Fruit fly (Drosophila melanogaster) whole organism, wandering third instar larva: ENCODE measurements around the gene CG7655.
A peak's percentile ranks its signal among the peaks of the same experiment; 100 is the strongest.

Source experiments
- Abd-B ChIP-seq: fragments of >200 bp; optimal IDR thresholded peaks from 2 replicates; lab custom pipeline; 2017; ENCODE audit warnings: missing biosample characterization, missing genetic modification characterization
- CG32264 ChIP-seq: fragments of 200-800 bp; sonication (Bioruptor generic); optimal IDR thresholded peaks from 2 replicates; lab custom pipeline; 2016; ENCODE audit warnings: missing biosample characterization, missing genetic modification characterization
- CG9705 ChIP-seq: fragments of 200-800 bp; sonication (Bioruptor generic); optimal IDR thresholded peaks from 2 replicates; lab custom pipeline; 2018; ENCODE audit warnings: missing biosample characterization, mild to moderate bottlenecking, missing genetic modification characterization
- CrebA ChIP-seq: fragments of 200-800 bp; sonication (Bioruptor generic); optimal IDR thresholded peaks from 2 replicates; lab custom pipeline; 2016; ENCODE audit warnings: missing biosample characterization, mild to moderate bottlenecking, missing genetic modification characterization, borderline replicate concordance
- Dfd ChIP-seq: fragments of >200 bp; optimal IDR thresholded peaks from 2 replicates; lab custom pipeline; 2017; ENCODE audit warnings: missing biosample characterization, missing genetic modification characterization
- Dif ChIP-seq: fragments of 200-275, 200-300 bp; sonication (Bioruptor generic); optimal IDR thresholded peaks from 2 replicates; lab custom pipeline; 2018; ENCODE audit warnings: missing biosample characterization, missing genetic modification characterization; ENCODE audit not compliant: partially characterized antibody
- GATAd ChIP-seq: sonication (Bioruptor generic); optimal IDR thresholded peaks from 2 replicates; lab custom pipeline; 2016; ENCODE audit warnings: missing biosample characterization, missing genetic modification characterization
- HLH106 ChIP-seq: fragments of 200-800 bp; optimal IDR thresholded peaks from 3 replicates; lab custom pipeline; 2019; ENCODE audit warnings: missing biosample characterization, mild to moderate bottlenecking, missing genetic modification characterization, moderate library complexity
- Hnf4 ChIP-seq: fragments of 200-800 bp; sonication (Bioruptor generic); optimal IDR thresholded peaks from 2 replicates; lab custom pipeline; 2016; ENCODE audit warnings: missing biosample characterization, mild to moderate bottlenecking, missing genetic modification characterization
- Hr78 ChIP-seq: fragments of >200 bp; optimal IDR thresholded peaks from 2 replicates; lab custom pipeline; 2017; ENCODE audit warnings: missing biosample characterization, missing genetic modification characterization
- Hr83 ChIP-seq: fragments of 200-300 bp; sonication (Bioruptor generic); optimal IDR thresholded peaks from 2 replicates; lab custom pipeline; 2016; ENCODE audit warnings: missing biosample characterization, mild to moderate bottlenecking, missing genetic modification characterization, moderate library complexity; ENCODE audit not compliant: poor library complexity, severe bottlenecking
- Jra ChIP-seq: sonication (Bioruptor generic); optimal IDR thresholded peaks from 2 replicates; lab custom pipeline; 2016; ENCODE audit warnings: missing biosample characterization, missing genetic modification characterization
- Mio ChIP-seq: sonication (Bioruptor generic); optimal IDR thresholded peaks from 2 replicates; lab custom pipeline; 2016; ENCODE audit warnings: missing biosample characterization, missing genetic modification characterization
- Myc ChIP-seq: fragments of >200 bp; optimal IDR thresholded peaks from 2 replicates; lab custom pipeline; 2017
- N ChIP-seq: fragments of >200 bp; optimal IDR thresholded peaks from 2 replicates; lab custom pipeline; 2018; ENCODE audit warnings: missing biosample characterization, missing external identifiers, missing genetic modification characterization
- OdsH ChIP-seq: fragments of 200-800 bp; sonication (Bioruptor generic); optimal IDR thresholded peaks from 2 replicates; lab custom pipeline; 2016; ENCODE audit warnings: missing biosample characterization, mild to moderate bottlenecking, missing genetic modification characterization
- Rel ChIP-seq, 2 experiments: fragments of 200-800 bp; sonication (Bioruptor generic) in 1 of 2; optimal IDR thresholded peaks; 2 replicates in 1 of 2; 3 replicates in 1 of 2; lab custom pipeline; 2016 to 2019; ENCODE audit warnings: mild to moderate bottlenecking in 2 of 2, missing biosample characterization in 2 of 2, missing genetic modification characterization in 2 of 2, moderate library complexity in 1 of 2
- Sp1 ChIP-seq: fragments of 200-800 bp; sonication (Bioruptor generic); optimal IDR thresholded peaks from 3 replicates; lab custom pipeline; 2019; ENCODE audit warnings: missing biosample characterization, mild to moderate bottlenecking, missing genetic modification characterization, moderate library complexity
- Vsx2 ChIP-seq: fragments of 200-300, 225-300 bp; sonication (Bioruptor generic); optimal IDR thresholded peaks from 2 replicates; lab custom pipeline; 2018; ENCODE audit warnings: missing biosample characterization, missing genetic modification characterization; ENCODE audit not compliant: partially characterized antibody
- br ChIP-seq: fragments of 200-800 bp; sonication (Bioruptor generic); optimal IDR thresholded peaks from 2 replicates; lab custom pipeline; 2016; ENCODE audit warnings: missing biosample characterization, missing genetic modification characterization
- brk ChIP-seq: fragments of 200-800 bp; sonication (Bioruptor generic); optimal IDR thresholded peaks from 2 replicates; lab custom pipeline; 2016; ENCODE audit warnings: missing biosample characterization, mild to moderate bottlenecking, missing genetic modification characterization
- dmrt93B ChIP-seq: fragments of 200-800 bp; sonication (Bioruptor generic); optimal IDR thresholded peaks from 2 replicates; lab custom pipeline; 2018; ENCODE audit warnings: missing biosample characterization, mild to moderate bottlenecking, missing genetic modification characterization
- dsf ChIP-seq: sonication (Bioruptor generic); optimal IDR thresholded peaks from 2 replicates; lab custom pipeline; 2016; ENCODE audit warnings: missing biosample characterization, missing genetic modification characterization, borderline replicate concordance
- ey ChIP-seq: fragments of 200-800 bp; sonication (Bioruptor generic); optimal IDR thresholded peaks from 2 replicates; lab custom pipeline; 2016; ENCODE audit warnings: missing biosample characterization, missing genetic modification characterization
- foxo ChIP-seq, 2 experiments: fragments of 200-800 bp; sonication (Bioruptor generic); optimal IDR thresholded peaks; 2 replicates in 1 of 2; 3 replicates in 1 of 2; lab custom pipeline; 2016 to 2017; ENCODE audit warnings: missing biosample characterization in 2 of 2, missing genetic modification characterization in 2 of 2
- fru ChIP-seq: fragments of 200-800 bp; sonication (Bioruptor generic); optimal IDR thresholded peaks from 3 replicates; lab custom pipeline; 2016; ENCODE audit warnings: missing biosample characterization, mild to moderate bottlenecking, missing genetic modification characterization
- h ChIP-seq: fragments of 200-800 bp; sonication (Bioruptor generic); optimal IDR thresholded peaks from 3 replicates; lab custom pipeline; 2016; ENCODE audit warnings: missing biosample characterization, mild to moderate bottlenecking, missing genetic modification characterization
- jim ChIP-seq: fragments of 175-275, 200-325 bp; sonication (Bioruptor generic); optimal IDR thresholded peaks from 2 replicates; lab custom pipeline; 2016; ENCODE audit warnings: missing biosample characterization, mild to moderate bottlenecking, missing genetic modification characterization
- lola ChIP-seq: fragments of >200 bp; optimal IDR thresholded peaks from 2 replicates; lab custom pipeline; 2017; ENCODE audit warnings: missing biosample characterization, missing genetic modification characterization
- pan ChIP-seq: fragments of >200 bp; optimal IDR thresholded peaks from 2 replicates; lab custom pipeline; 2017
- psq ChIP-seq: fragments of 200-800 bp; sonication (Bioruptor generic); optimal IDR thresholded peaks from 3 replicates; lab custom pipeline; 2017; ENCODE audit warnings: missing biosample characterization, mild to moderate bottlenecking, missing genetic modification characterization, moderate library complexity
- rgr ChIP-seq: fragments of 200-800 bp; sonication (Bioruptor generic); optimal IDR thresholded peaks from 3 replicates; lab custom pipeline; 2016; ENCODE audit warnings: missing biosample characterization, mild to moderate bottlenecking, missing genetic modification characterization
- sage ChIP-seq: fragments of 200-800 bp; sonication (Bioruptor generic); optimal IDR thresholded peaks from 2 replicates; lab custom pipeline; 2016; ENCODE audit warnings: missing biosample characterization, mild to moderate bottlenecking, missing genetic modification characterization
- sv ChIP-seq: fragments of 200-800 bp; sonication (Bioruptor generic); optimal IDR thresholded peaks from 3 replicates; lab custom pipeline; 2016; ENCODE audit warnings: missing biosample characterization, missing genetic modification characterization
- tai ChIP-seq: sonication (Bioruptor generic); optimal IDR thresholded peaks from 2 replicates; lab custom pipeline; 2016; ENCODE audit warnings: missing biosample characterization, missing genetic modification characterization
- usp ChIP-seq: fragments of >200 bp; optimal IDR thresholded peaks from 2 replicates; lab custom pipeline; 2017; ENCODE audit warnings: missing biosample characterization, missing genetic modification characterization
- woc ChIP-seq: sonication (Bioruptor generic); optimal IDR thresholded peaks from 2 replicates; lab custom pipeline; 2016; ENCODE audit warnings: missing biosample characterization, mild to moderate bottlenecking, missing genetic modification characterization

The CG7655 gene

dm6 chr3R:17647444-17647843 lies 35.0 kb upstream of the CG7655 start, which contains the start of gene CG14322:
TSS of gene CG14322 (plus strand) at chr3R:17647679.
- no peak for TF ChIP-seq sv (GFP tag; lab: Kevin White, UChicago)
- no peak for TF ChIP-seq h (GFP tag; lab: Kevin White, UChicago)
- no peak for TF ChIP-seq Abd-B (GFP tag; lab: Kevin White, UChicago)
- no peak for TF ChIP-seq br (GFP tag; lab: Kevin White, UChicago)
- TF ChIP-seq N (GFP tag; lab: Kevin White, UChicago): no peak
- no peak for TF ChIP-seq Dfd
- no peak for TF ChIP-seq HLH106 (tag; lab: Kevin White, UChicago)
- TF ChIP-seq Sp1 (GFP tag; lab: Kevin White, UChicago): no peak
- TF ChIP-seq rgr (GFP tag; lab: Kevin White, UChicago): no peak
- TF ChIP-seq pan (lab: Kevin White, UChicago): no peak
- no peak for TF ChIP-seq Jra (GFP tag; lab: Kevin White, UChicago)
- TF ChIP-seq Vsx2: peak; percentile 4
- no peak for TF ChIP-seq Myc (lab: Kevin White, UChicago)
- TF ChIP-seq CrebA: no peak
- peak; percentile 29 for TF ChIP-seq Hnf4
- no peak for TF ChIP-seq Hr78
- no peak for TF ChIP-seq sage (GFP tag; lab: Kevin White, UChicago)
- TF ChIP-seq dmrt93B (GFP tag; lab: Kevin White, UChicago): no peak
- TF ChIP-seq lola (GFP tag; lab: Kevin White, UChicago): no peak
- TF ChIP-seq Mio (GFP tag; lab: Kevin White, UChicago): no peak
- peak in 1 of 2 experiments; percentile 38 for TF ChIP-seq foxo (GFP tag; optimal IDR thresholded peaks at IDR 0.05; lab: Kevin White, UChicago)
- TF ChIP-seq ey (GFP tag; lab: Kevin White, UChicago): no peak
- TF ChIP-seq dsf (GFP tag; lab: Kevin White, UChicago): no peak
- TF ChIP-seq jim (GFP tag; lab: Kevin White, UChicago): no peak
- peak; percentile 5 for TF ChIP-seq Hr83 (GFP tag; lab: Kevin White, UChicago)
- no peak for TF ChIP-seq psq (GFP tag; lab: Kevin White, UChicago)
- no peak for TF ChIP-seq Dif (GFP tag; lab: Kevin White, UChicago)
- TF ChIP-seq tai (GFP tag; lab: Kevin White, UChicago): peak; percentile 23
- no peak for TF ChIP-seq brk (GFP tag; lab: Kevin White, UChicago)
- TF ChIP-seq Rel (GFP tag; optimal IDR thresholded peaks at IDR 0.05; lab: Kevin White, UChicago): no peak
- no peak for TF ChIP-seq Rel (tag; optimal IDR thresholded peaks at IDR 0.05; lab: Kevin White, UChicago)
- no peak for TF ChIP-seq CG9705
- TF ChIP-seq woc (GFP tag; lab: Kevin White, UChicago): peak; percentile 13
- TF ChIP-seq OdsH (GFP tag; lab: Kevin White, UChicago): no peak
- no peak for TF ChIP-seq GATAd (GFP tag; lab: Kevin White, UChicago)
- no peak for TF ChIP-seq CG32264 (GFP tag; lab: Kevin White, UChicago)

dm6 chr3R:17653879-17654278 lies 28.6 kb upstream of the CG7655 start:
- no peak for TF ChIP-seq fru (GFP tag; lab: Kevin White, UChicago)
- no peak for TF ChIP-seq rgr (GFP tag; lab: Kevin White, UChicago)
- TF ChIP-seq jim (GFP tag; lab: Kevin White, UChicago): no peak
- no peak for TF ChIP-seq Hr78
- no peak for TF ChIP-seq lola (GFP tag; lab: Kevin White, UChicago)
- TF ChIP-seq Hnf4: no peak
- TF ChIP-seq Myc (lab: Kevin White, UChicago): no peak
- TF ChIP-seq tai (GFP tag; lab: Kevin White, UChicago): no peak
- no peak for TF ChIP-seq pan (lab: Kevin White, UChicago)
- TF ChIP-seq Abd-B (GFP tag; lab: Kevin White, UChicago): no peak
- TF ChIP-seq CG9705: no peak
- no peak for TF ChIP-seq h (GFP tag; lab: Kevin White, UChicago)
- no peak for TF ChIP-seq psq (GFP tag; lab: Kevin White, UChicago)
- TF ChIP-seq ey (GFP tag; lab: Kevin White, UChicago): no peak
- no peak for TF ChIP-seq usp (GFP tag; lab: Kevin White, UChicago)
- no peak for TF ChIP-seq sv (GFP tag; lab: Kevin White, UChicago)
- no peak for TF ChIP-seq Dfd

- no peak for TF ChIP-seq Jra (GFP tag; lab: Kevin White, UChicago)
- TF ChIP-seq Sp1 (GFP tag; lab: Kevin White, UChicago): no peak
- TF ChIP-seq rgr (GFP tag; lab: Kevin White, UChicago): no peak
- no peak for TF ChIP-seq foxo (GFP tag; optimal IDR thresholded peaks at IDR 0.05; lab: Kevin White, UChicago)
- TF ChIP-seq jim (GFP tag; lab: Kevin White, UChicago): no peak
- no peak for TF ChIP-seq psq (GFP tag; lab: Kevin White, UChicago)
- no peak for TF ChIP-seq Dfd
- TF ChIP-seq brk (GFP tag; lab: Kevin White, UChicago): no peak
- no peak for TF ChIP-seq tai (GFP tag; lab: Kevin White, UChicago)
- no peak for TF ChIP-seq dsf (GFP tag; lab: Kevin White, UChicago)
- no peak for TF ChIP-seq Hr83 (GFP tag; lab: Kevin White, UChicago)
- TF ChIP-seq Hr78: no peak
- no peak for TF ChIP-seq CrebA
These were observed 27.4 kb upstream of the CG7655 start for dm6 chr3R:17655040-17655439.
